Fruit fly (Drosophila melanogaster) whole organism, embryonic: ENCODE results near the gene Sk1.

Experiments used
- CG10979 ChIP-seq: fragments of 200-800 bp; sonication (Bioruptor generic); optimal IDR thresholded peaks from 2 replicates; lab custom pipeline; 2018; ENCODE audit warnings: missing biosample characterization, mild to moderate bottlenecking, missing genetic modification characterization, moderate library complexity
- CG12155 ChIP-seq: fragments of 200-800 bp; sonication (Bioruptor generic); optimal IDR thresholded peaks from 3 replicates; lab custom pipeline; 2016; ENCODE audit warnings: missing biosample characterization, missing genetic modification characterization
- CG12942 ChIP-seq: fragments of 200-800 bp; sonication (Bioruptor generic); optimal IDR thresholded peaks from 3 replicates; lab custom pipeline; 2016; ENCODE audit warnings: missing biosample characterization, missing genetic modification characterization
- CG13123 ChIP-seq: fragments of 200-800 bp; sonication (Bioruptor generic); optimal IDR thresholded peaks from 2 replicates; lab custom pipeline; 2016; ENCODE audit warnings: missing biosample characterization, missing genetic modification characterization
- CG13624 ChIP-seq: fragments of 200-800 bp; sonication (Bioruptor generic); optimal IDR thresholded peaks from 2 replicates; lab custom pipeline; 2016; ENCODE audit warnings: missing biosample characterization, missing genetic modification characterization
- CG14965 ChIP-seq: fragments of 200-800 bp; sonication (Bioruptor generic); optimal IDR thresholded peaks from 2 replicates; lab custom pipeline; 2016; ENCODE audit warnings: missing biosample characterization, missing genetic modification characterization, borderline replicate concordance
- CG15269 ChIP-seq: fragments of 200-800 bp; sonication (Bioruptor generic); optimal IDR thresholded peaks from 2 replicates; lab custom pipeline; 2018; ENCODE audit warnings: missing biosample characterization, mild to moderate bottlenecking, missing genetic modification characterization, moderate library complexity
- CG17612 ChIP-seq: fragments of 200-800 bp; sonication (Bioruptor generic); IDR thresholded peaks from 2 replicates; pipeline ENCODE4 v1.3.6; 2022; ENCODE audit warnings: missing biosample characterization, missing genetic modification characterization
- CG18599 ChIP-seq: fragments of 200-800 bp; sonication (Bioruptor generic); optimal IDR thresholded peaks from 3 replicates; lab custom pipeline; 2017; ENCODE audit warnings: missing biosample characterization, missing genetic modification characterization, mild to moderate bottlenecking, moderate library complexity, missing genetic modification reagents
- CG2116 ChIP-seq: fragments of 200-800 bp; sonication (Bioruptor generic); optimal IDR thresholded peaks from 3 replicates; lab custom pipeline; 2018; ENCODE audit warnings: missing biosample characterization, mild to moderate bottlenecking, missing genetic modification characterization
- CG2120 ChIP-seq: fragments of 200-800 bp; sonication (Bioruptor generic); optimal IDR thresholded peaks from 3 replicates; lab custom pipeline; 2016; ENCODE audit warnings: missing biosample characterization, missing genetic modification characterization
- CG2199 ChIP-seq: fragments of 200-800 bp; sonication (Bioruptor generic); IDR thresholded peaks from 3 replicates; pipeline ENCODE4 v1.3.6; 2022; ENCODE audit warnings: missing biosample characterization, missing genetic modification characterization
- CG31224 ChIP-seq: fragments of 200-800 bp; sonication (Bioruptor generic); IDR thresholded peaks from 2 replicates; pipeline ENCODE4 v1.3.6; 2022; ENCODE audit warnings: missing biosample characterization, missing genetic modification characterization
- CG32772 ChIP-seq: fragments of 200-800 bp; sonication (Bioruptor generic); IDR thresholded peaks from 2 replicates; pipeline ENCODE4 v1.3.6; 2022; ENCODE audit warnings: missing biosample characterization, missing genetic modification characterization
- CG34224 ChIP-seq: fragments of 200-800 bp; sonication (Bioruptor generic); IDR thresholded peaks from 3 replicates; pipeline ENCODE4 v1.3.6; 2022; ENCODE audit warnings: missing biosample characterization, missing genetic modification characterization; ENCODE audit not compliant: partially characterized antibody
- CG43689 ChIP-seq: fragments of 200-800 bp; sonication (Bioruptor generic); IDR thresholded peaks from 2 replicates; pipeline ENCODE4 v1.3.6; 2022; ENCODE audit warnings: missing biosample characterization, missing genetic modification characterization
- CG4730 ChIP-seq: fragments of 200-800 bp; sonication (Bioruptor generic); IDR thresholded peaks from 2 replicates; pipeline ENCODE4 v1.3.6; 2022; ENCODE audit warnings: missing biosample characterization, missing genetic modification characterization
- CG5245 ChIP-seq: fragments of 200-800 bp; sonication (Bioruptor generic); optimal IDR thresholded peaks from 3 replicates; lab custom pipeline; 2016; ENCODE audit warnings: missing biosample characterization, missing genetic modification characterization
- CG6175 ChIP-seq: fragments of 200-800 bp; sonication (Bioruptor generic); IDR thresholded peaks from 3 replicates; pipeline ENCODE4 v1.3.6; 2022; ENCODE audit warnings: missing biosample characterization, missing genetic modification characterization
- CG8478 ChIP-seq: fragments of >200 bp; optimal IDR thresholded peaks from 2 replicates; lab custom pipeline; 2018
- CHES-1-like ChIP-seq: fragments of 200-800 bp; sonication (Bioruptor generic); optimal IDR thresholded peaks from 2 replicates; lab custom pipeline; 2016; ENCODE audit warnings: missing biosample characterization, missing genetic modification characterization
- CkIIα-i1 ChIP-seq: fragments of 200-800 bp; sonication (Bioruptor generic); IDR thresholded peaks from 2 replicates; pipeline ENCODE4 v1.3.6; 2022; ENCODE audit warnings: missing biosample characterization, missing genetic modification characterization
- CoRest ChIP-seq: fragments of 200-800 bp; sonication (Bioruptor generic); optimal IDR thresholded peaks from 3 replicates; lab custom pipeline; 2018; ENCODE audit warnings: missing biosample characterization, mild to moderate bottlenecking, missing genetic modification characterization, moderate library complexity
- CrebB ChIP-seq: fragments of 200-800 bp; sonication (Bioruptor generic); optimal IDR thresholded peaks from 3 replicates; lab custom pipeline; 2018; ENCODE audit warnings: missing biosample characterization, mild to moderate bottlenecking, missing genetic modification characterization
- Lhr ChIP-seq: fragments of 200-800 bp; sonication (Bioruptor generic); optimal IDR thresholded peaks from 3 replicates; lab custom pipeline; 2017; ENCODE audit warnings: mild to moderate bottlenecking, missing biosample characterization, missing genetic modification reagents, missing genetic modification characterization
- Mrtf ChIP-seq: fragments of 200-800 bp; sonication (Bioruptor generic); IDR thresholded peaks from 3 replicates; pipeline ENCODE4 v1.3.6; 2022; ENCODE audit warnings: missing biosample characterization, missing genetic modification characterization
- Myb ChIP-seq: fragments of 200-800 bp; sonication (Bioruptor generic); optimal IDR thresholded peaks from 2 replicates; lab custom pipeline; 2016; ENCODE audit warnings: missing biosample characterization, missing genetic modification characterization
- Nf-YA ChIP-seq: fragments of 200-800 bp; sonication (Bioruptor generic); IDR thresholded peaks from 2 replicates; pipeline ENCODE4 v1.3.6; 2022; ENCODE audit warnings: missing biosample characterization, missing genetic modification characterization
- Sry-β ChIP-seq: fragments of 200-800 bp; sonication (Bioruptor generic); optimal IDR thresholded peaks from 2 replicates; lab custom pipeline; 2018; ENCODE audit warnings: missing biosample characterization, mild to moderate bottlenecking, missing genetic modification characterization, moderate library complexity
- Sry-δ ChIP-seq: fragments of 200-800 bp; sonication (Bioruptor generic); optimal IDR thresholded peaks from 2 replicates; lab custom pipeline; 2016; ENCODE audit warnings: missing biosample characterization, missing genetic modification characterization
- Usf ChIP-seq: fragments of 200-800 bp; sonication (Bioruptor generic); optimal IDR thresholded peaks from 2 replicates; lab custom pipeline; 2017; ENCODE audit warnings: missing genotype, missing biosample characterization, missing genetic modification characterization
- abd-A ChIP-seq: fragments of 200-800 bp; sonication (Bioruptor generic); optimal IDR thresholded peaks from 3 replicates; lab custom pipeline; 2019; ENCODE audit warnings: missing biosample characterization, mild to moderate bottlenecking, missing genetic modification characterization, moderate library complexity
- ap ChIP-seq: fragments of 200-800 bp; sonication (Bioruptor generic); IDR thresholded peaks from 2 replicates; pipeline ENCODE4 v1.3.6; 2022; ENCODE audit warnings: missing biosample characterization, missing genetic modification characterization
- bigmax ChIP-seq: fragments of 200-800 bp; sonication (Bioruptor generic); optimal IDR thresholded peaks from 2 replicates; lab custom pipeline; 2018; ENCODE audit warnings: missing biosample characterization, mild to moderate bottlenecking, missing genetic modification characterization
- gcm ChIP-seq: fragments of 200-800 bp; sonication (Bioruptor generic); optimal IDR thresholded peaks from 2 replicates; lab custom pipeline; 2019; ENCODE audit warnings: missing biosample characterization, mild to moderate bottlenecking, missing genetic modification characterization, moderate library complexity
- gsb-n ChIP-seq: fragments of 200-800 bp; sonication (Bioruptor generic); optimal IDR thresholded peaks from 3 replicates; lab custom pipeline; 2018; ENCODE audit warnings: missing biosample characterization, mild to moderate bottlenecking, missing genetic modification characterization
- hbn ChIP-seq: fragments of 200-800 bp; sonication (Bioruptor generic); IDR thresholded peaks from 2 replicates; pipeline ENCODE4 v1.3.6; 2022; ENCODE audit warnings: missing biosample characterization, missing genetic modification characterization; ENCODE audit not compliant: partially characterized antibody
- jumu ChIP-seq: fragments of 200-800 bp; sonication (Bioruptor generic); optimal IDR thresholded peaks from 3 replicates; lab custom pipeline; 2016; ENCODE audit warnings: missing biosample characterization, missing genetic modification characterization
- nerfin-2 ChIP-seq: fragments of 200-800 bp; sonication (Bioruptor generic); IDR thresholded peaks from 2 replicates; pipeline ENCODE4 v1.3.6; 2022; ENCODE audit warnings: missing biosample characterization, missing genetic modification characterization; ENCODE audit not compliant: partially characterized antibody
- nom ChIP-seq: fragments of 200-800 bp; sonication (Bioruptor generic); optimal IDR thresholded peaks from 2 replicates; lab custom pipeline; 2017; ENCODE audit warnings: missing biosample characterization, missing genetic modification characterization, mild to moderate bottlenecking, moderate library complexity, missing genetic modification reagents
- pho ChIP-seq: fragments of 200-800 bp; sonication (Bioruptor generic); optimal IDR thresholded peaks from 2 replicates; lab custom pipeline; 2016; ENCODE audit warnings: missing biosample characterization, missing genetic modification characterization
- pum ChIP-seq: fragments of 200-800 bp; sonication (Bioruptor generic); optimal IDR thresholded peaks from 2 replicates; lab custom pipeline; 2016; ENCODE audit warnings: missing biosample characterization, missing genetic modification characterization
- slbo ChIP-seq: fragments of 200-800 bp; sonication (Bioruptor generic); IDR thresholded peaks from 2 replicates; pipeline ENCODE4 v1.3.6; 2022; ENCODE audit warnings: missing biosample characterization, missing genetic modification characterization
- sob ChIP-seq: fragments of 200-800 bp; sonication (Bioruptor generic); IDR thresholded peaks from 2 replicates; pipeline ENCODE4 v1.3.6; 2022; ENCODE audit warnings: missing biosample characterization, missing genetic modification characterization
- sqz ChIP-seq: fragments of 200-800 bp; sonication (Bioruptor generic); optimal IDR thresholded peaks from 3 replicates; lab custom pipeline; 2018; ENCODE audit warnings: missing biosample characterization, mild to moderate bottlenecking, missing genetic modification characterization
- sr ChIP-seq: fragments of 200-800 bp; sonication (Bioruptor generic); IDR thresholded peaks from 3 replicates; pipeline ENCODE4 v1.3.6; 2022; ENCODE audit warnings: missing biosample characterization, missing genetic modification characterization
- trh ChIP-seq: fragments of 200-800 bp; sonication (Bioruptor generic); optimal IDR thresholded peaks from 2 replicates; lab custom pipeline; 2016; ENCODE audit warnings: missing biosample characterization, missing genetic modification characterization
- tx ChIP-seq: fragments of 200-800 bp; sonication (Bioruptor generic); optimal IDR thresholded peaks from 2 replicates; lab custom pipeline; 2016; ENCODE audit warnings: missing biosample characterization, missing genetic modification characterization
- wdn ChIP-seq: fragments of 200-800 bp; sonication (Bioruptor generic); IDR thresholded peaks from 2 replicates; pipeline ENCODE4 v1.3.6; 2022; ENCODE audit warnings: missing biosample characterization, missing genetic modification characterization
- z ChIP-seq: fragments of 200-800 bp; sonication (Bioruptor generic); IDR thresholded peaks from 3 replicates; pipeline ENCODE4 v1.3.6; 2022; ENCODE audit warnings: missing biosample characterization, missing genetic modification characterization
- zf30C ChIP-seq: fragments of 200-800 bp; sonication (Bioruptor generic); optimal IDR thresholded peaks from 3 replicates; lab custom pipeline; 2018; ENCODE audit warnings: missing biosample characterization, mild to moderate bottlenecking, missing genetic modification characterization

Sk1 gene

dm6 chrX:11441829-11442634 is at the start of gene Sk1 (continued):
- TF ChIP-seq CG13123 (GFP tag; lab: Kevin White, UChicago) (no peak), Usf (GFP tag; lab: Kevin White, UChicago) (no peak), slbo (GFP tag; lab: Robert Waterston, UW) (no peak; the same call in 1 of the 2 replicates), nerfin-2 (GFP tag; lab: Robert Waterston, UW) (no peak), bigmax (peak; percentile 64), CG12155 (GFP tag; lab: Kevin White, UChicago) (no peak), pum (GFP tag; lab: Kevin White, UChicago) (no peak), CrebB (tag; lab: Kevin White, UChicago) (no peak), CG18599 (GFP tag; lab: Kevin White, UChicago) (peak; percentile 7), CkIIα-i1 (GFP tag; lab: Robert Waterston, UW) (no peak), CoRest (no peak), wdn (no peak), Myb (no peak), CG43689 (GFP tag; lab: Robert Waterston, UW) (no peak), CG4730 (GFP tag; lab: Robert Waterston, UW) (no peak), CG2120 (no peak), tx (GFP tag; lab: Kevin White, UChicago) (no peak), Mrtf (GFP tag; lab: Robert Waterston, UW) (no peak), gsb-n (tag; lab: Kevin White, UChicago) (no peak), zf30C (GFP tag; lab: Kevin White, UChicago) (peak; percentile 51), sob (GFP tag; lab: Robert Waterston, UW) (no peak), Lhr (GFP tag; lab: Kevin White, UChicago) (no peak), CHES-1-like (no peak), CG12942 (GFP tag; lab: Kevin White, UChicago) (no peak), sqz (GFP tag; lab: Kevin White, UChicago) (no peak), CG2199 (GFP tag; lab: Robert Waterston, UW) (0 out of 3 replicates have a peak, but pooled peaks have one; percentile 28), z (GFP tag; lab: Robert Waterston, UW) (no peak), abd-A (no peak), CG32772 (GFP tag; lab: Robert Waterston, UW) (no peak), pho (GFP tag; lab: Kevin White, UChicago) (no peak), CG17612 (no peak), CG2116 (GFP tag; lab: Kevin White, UChicago) (no peak), CG34224 (GFP tag; lab: Robert Waterston, UW) (no peak), Nf-YA (GFP tag; lab: Robert Waterston, UW) (no peak), sr (GFP tag; lab: Robert Waterston, UW) (no peak), CG5245 (GFP tag; lab: Kevin White, UChicago) (no peak), Sry-β (GFP tag; lab: Kevin White, UChicago) (no peak), CG10979 (tag; lab: Kevin White, UChicago) (no peak), gcm (GFP tag; lab: Kevin White, UChicago) (no peak), trh (GFP tag; lab: Kevin White, UChicago) (no peak), CG6175 (no peak), CG13624 (GFP tag; lab: Kevin White, UChicago) (no peak), Sry-δ (GFP tag; lab: Kevin White, UChicago) (no peak), CG15269 (tag; lab: Kevin White, UChicago) (no peak), nom (no peak), hbn (no peak), CG8478 (lab: Kevin White, UChicago) (no peak), ap (GFP tag; lab: Robert Waterston, UW) (no peak), jumu (GFP tag; lab: Kevin White, UChicago) (no peak), CG14965 (GFP tag; lab: Kevin White, UChicago) (no peak), CG31224 (no peak)
